Fruit fly (Drosophila melanogaster): ENCODE measurements around the gene CG10919.

Gene CG10919

dm6 chr3R:7798525-7798924 is 40.6 kb downstream of the CG10919 start, which contains the start of gene CG18744 (continued):
- TF ChIP-seq MESR4 (GFP tag; optimal IDR thresholded peaks at IDR 0.05) (no peak), sens (GFP tag) (no peak), CG12769 (tag; optimal IDR thresholded peaks at IDR 0.05) (no peak), bcd (GFP tag; optimal IDR thresholded peaks at IDR 0.05) (no peak), CG13424 (tag; optimal IDR thresholded peaks at IDR 0.05) (no peak), HmgZ (tag; optimal IDR thresholded peaks at IDR 0.05) (peak; percentile 44), CG10462 (GFP tag; optimal IDR thresholded peaks at IDR 0.05) (no peak), al (GFP tag; IDR thresholded peaks at IDR 0.05) (no peak), mam (GFP tag; optimal IDR thresholded peaks at IDR 0.05) (no peak), sna (GFP tag; IDR thresholded peaks at IDR 0.05; ENCODE audit: partially characterized antibody) (no peak), CG6175 (GFP tag; IDR thresholded peaks at IDR 0.05) (no peak), CG2712 (tag; optimal IDR thresholded peaks at IDR 0.05) (no peak), lab (GFP tag; optimal IDR thresholded peaks at IDR 0.05) (peak; percentile 23), CG11085 (GFP tag; IDR thresholded peaks at IDR 0.05) (no peak), CG10431 (GFP tag; optimal IDR thresholded peaks at IDR 0.05) (no peak)

- TF ChIP-seq Taf1 (GFP tag; IDR thresholded peaks at IDR 0.05) (no peak), cg (GFP tag; optimal IDR thresholded peaks at IDR 0.05) (no peak), bbx (GFP tag; IDR thresholded peaks at IDR 0.05; ENCODE audit: partially characterized antibody) (no peak)
Observed at dm6 chr3R:7802693-7803092, 44.8 kb downstream of the CG10919 start, which contains the start of gene CG3014. CG3014 (minus strand) TSS chr3R:7802793.

dm6 chr3R:7804332-7804731 is 46.4 kb downstream of the CG10919 start, which contains the start of gene CG18268:
CG18268 (minus strand) TSS chr3R:7804432.
- TF ChIP-seq CG1647 (GFP tag; optimal IDR thresholded peaks at IDR 0.05) (no peak), Bgb (GFP tag; IDR thresholded peaks at IDR 0.05; ENCODE audit: partially characterized antibody) (no peak), CG2202 (tag; optimal IDR thresholded peaks at IDR 0.05) (no peak), Ssrp (tag; optimal IDR thresholded peaks at IDR 0.05) (no peak), CG12659 (GFP tag; optimal IDR thresholded peaks at IDR 0.05) (no peak)
